Fruit fly (Drosophila melanogaster) whole organism: ENCODE results near the gene tw.

Source experiments
- CG8478 ChIP-seq: fragments of >200 bp; optimal IDR thresholded peaks from 2 replicates; lab custom pipeline; 2018; ENCODE audit warnings: inconsistent platforms
- Dll ChIP-seq: fragments of >200 bp; optimal IDR thresholded peaks from 2 replicates; lab custom pipeline; 2017
- EcR ChIP-seq, 2 experiments: fragments of >200 bp; optimal IDR thresholded peaks; 2 replicates each; lab custom pipeline; 2017; ENCODE audit warnings: missing biosample characterization in 2 of 2, missing genetic modification characterization in 2 of 2, missing genetic modification reagents in 2 of 2
- pan ChIP-seq: fragments of >200 bp; optimal IDR thresholded peaks from 2 replicates; lab custom pipeline; 2017
- psq ChIP-seq: fragments of >200 bp; optimal IDR thresholded peaks from 2 replicates; lab custom pipeline; 2017
- usp ChIP-seq: fragments of >200 bp; optimal IDR thresholded peaks from 2 replicates; lab custom pipeline; 2017; ENCODE audit warnings: missing biosample characterization, missing genetic modification characterization, mixed read lengths

The tw gene

DNA sequence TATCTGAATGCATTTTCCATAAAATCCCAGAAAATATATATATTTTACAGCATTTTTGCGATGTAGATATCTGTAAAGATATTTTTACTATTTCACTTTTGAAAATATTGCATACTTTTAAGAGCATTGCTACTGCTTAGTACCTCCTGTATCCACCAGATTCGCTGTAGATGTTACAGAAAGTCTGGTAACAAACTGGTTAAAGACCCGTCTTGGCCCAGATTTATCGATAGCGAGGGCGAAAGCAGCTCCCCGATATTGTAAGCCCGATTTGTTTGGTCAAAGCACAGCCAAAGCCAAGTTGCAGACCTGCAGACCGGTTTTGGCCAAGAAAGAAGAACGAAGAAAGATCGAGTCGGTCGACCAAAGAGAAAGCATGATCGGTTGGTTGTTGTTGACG lies at the start of gene tw:
Gene tw (plus strand): TSS at position 291 of the 400 bp plus-strand sequence.
- TF ChIP-seq Dll (lab: Kevin White, UChicago) = no peak
- TF ChIP-seq CG8478 = no peak
- TF ChIP-seq usp (GFP tag; lab: Kevin White, UChicago) = no peak
- no peak for TF ChIP-seq pan (lab: Kevin White, UChicago)
- TF ChIP-seq EcR (GFP tag; optimal IDR thresholded peaks at IDR 0.05; lab: Kevin White, UChicago) = no peak

- TF ChIP-seq pan (lab: Kevin White, UChicago) = peak; percentile 55
- no peak for TF ChIP-seq CG8478
Observed at dm6 chrX:739621-740216, 44.8 kb upstream of the tw start.

DNA sequence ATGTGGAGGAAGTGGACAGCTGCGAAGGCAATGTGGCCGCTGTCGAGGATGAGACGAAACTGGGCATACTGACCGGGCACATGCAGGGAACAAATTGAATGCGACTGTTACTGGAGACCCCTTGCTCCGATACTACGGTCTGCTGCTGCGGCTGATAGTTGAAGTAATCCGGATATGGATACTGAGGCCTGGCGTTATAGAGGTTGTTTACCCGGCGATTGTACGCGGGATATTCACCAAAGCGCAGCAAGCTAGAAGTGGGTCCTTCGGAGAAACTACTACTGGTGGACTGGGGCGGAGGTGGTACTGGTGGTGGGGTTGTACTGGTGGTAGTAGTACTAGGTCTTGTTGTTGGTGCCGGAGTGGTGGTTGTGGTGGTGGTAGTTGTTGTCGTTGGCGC lies 34.5 kb upstream of the tw start, which contains the start of gene CG5254:
Gene CG5254 (plus strand): TSS at position 301 of the 400 bp plus-strand sequence.
- no peak for TF ChIP-seq CG8478
- no peak for TF ChIP-seq EcR (GFP tag; optimal IDR thresholded peaks at IDR 0.05; lab: Kevin White, UChicago)
- TF ChIP-seq Dll (lab: Kevin White, UChicago) = no peak

DNA sequence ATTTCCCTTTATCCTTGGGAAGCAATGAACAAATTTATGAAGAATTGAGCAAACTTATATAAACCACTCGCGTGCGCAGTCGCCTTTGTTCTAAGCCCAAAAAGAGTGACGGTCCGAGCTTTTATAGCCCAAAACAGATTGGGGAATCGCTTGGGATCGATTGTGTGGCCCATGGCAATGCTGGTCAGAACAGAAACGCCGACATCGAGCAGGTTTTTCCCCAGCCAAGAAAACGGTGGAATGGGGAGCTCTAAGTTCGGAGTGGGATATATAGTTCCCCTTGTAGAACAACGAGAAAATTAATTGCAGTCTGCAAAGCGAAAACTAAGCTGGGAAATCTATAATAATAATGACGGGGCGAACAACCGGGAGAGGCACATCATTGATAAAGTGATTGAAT lies 33.3 kb upstream of the tw start, which contains the start of gene CG13362:
Gene CG13362 (minus strand): TSS at position 101 of the 400 bp plus-strand sequence.
- no peak for TF ChIP-seq psq (lab: Kevin White, UChicago)
- no peak for TF ChIP-seq CG8478

dm6 chrX:753553-753952 lies 31.0 kb upstream of the tw start, which contains the start of gene CG13361:
CG13361 (minus strand) TSS chrX:753653.
- no peak for TF ChIP-seq Dll (lab: Kevin White, UChicago)
- TF ChIP-seq usp (GFP tag; lab: Kevin White, UChicago) = no peak
- no peak for TF ChIP-seq EcR (GFP tag; optimal IDR thresholded peaks at IDR 0.05; lab: Kevin White, UChicago)
- no peak for TF ChIP-seq psq (lab: Kevin White, UChicago)
- TF ChIP-seq CG8478 = no peak
- no peak for TF ChIP-seq pan (lab: Kevin White, UChicago)

dm6 chrX:755642-756332 lies 28.8 kb upstream of the tw start:
- TF ChIP-seq CG8478 (no peak), EcR (GFP tag; optimal IDR thresholded peaks at IDR 0.05; lab: Kevin White, UChicago) (peak in 1 of 2 experiments; percentile 73)

DNA sequence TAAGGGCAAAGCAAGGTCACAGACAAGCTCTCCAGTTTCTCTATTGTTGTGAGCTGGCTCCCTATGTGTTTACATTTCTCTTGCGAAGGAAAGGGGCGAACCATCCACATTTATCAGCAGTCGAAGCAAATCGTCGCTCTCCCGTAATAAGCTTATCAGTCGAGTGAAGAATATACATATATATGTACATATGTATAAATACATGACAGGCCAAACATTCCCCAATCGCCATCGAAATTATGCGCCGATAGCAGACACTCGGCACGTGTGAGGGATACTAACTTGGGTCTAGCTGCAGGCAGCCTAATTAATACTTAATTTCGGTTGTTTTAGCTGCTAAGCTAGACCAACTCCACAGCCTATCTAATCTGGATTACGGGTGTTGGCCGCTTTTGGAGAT lies 27.7 kb upstream of the tw start:
- no peak for TF ChIP-seq Dll (lab: Kevin White, UChicago)
- TF ChIP-seq EcR (GFP tag; optimal IDR thresholded peaks at IDR 0.05; lab: Kevin White, UChicago) = no peak
- TF ChIP-seq usp (GFP tag; lab: Kevin White, UChicago) = no peak
- TF ChIP-seq psq (lab: Kevin White, UChicago) = no peak
- TF ChIP-seq pan (lab: Kevin White, UChicago) = no peak
- no peak for TF ChIP-seq CG8478

DNA sequence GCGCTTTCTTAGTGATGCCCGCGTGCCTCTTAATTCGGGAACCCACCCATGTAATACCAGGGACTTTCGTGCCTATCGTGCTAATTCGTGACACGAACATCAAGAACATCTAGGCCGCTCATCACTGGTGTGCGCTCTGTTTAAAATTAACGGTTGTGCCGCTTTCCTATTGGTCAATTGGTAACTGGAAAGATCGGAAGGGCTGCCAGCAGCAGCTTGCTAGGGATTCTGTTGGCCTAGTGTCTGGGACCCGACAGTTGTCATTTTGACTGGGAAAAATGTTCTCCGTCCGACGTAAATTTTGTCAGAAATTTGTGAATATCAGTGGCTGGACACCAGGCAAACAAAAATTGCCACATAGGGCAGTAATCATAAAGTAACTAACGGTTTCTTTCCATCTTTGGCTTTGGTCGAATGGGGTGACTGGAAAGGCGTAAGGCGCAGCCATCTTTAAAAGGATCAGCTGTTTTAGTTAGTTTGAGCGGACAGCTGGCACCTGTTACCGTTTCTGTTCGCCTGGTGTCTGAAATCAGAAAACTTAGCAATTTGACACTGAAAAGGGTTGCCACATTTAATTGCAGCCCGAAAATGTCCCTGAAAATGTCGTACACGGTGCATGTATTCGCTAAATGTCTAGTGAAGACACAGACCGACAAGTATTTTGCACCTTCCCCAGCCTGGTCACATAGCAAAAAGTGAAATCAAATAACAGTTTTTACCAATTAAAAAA lies 25.5 kb upstream of the tw start, which contains the start of gene CG5273:
Gene CG5273 (plus strand): TSS at position 703 of the 730 bp plus-strand sequence.
- no peak for TF ChIP-seq psq (lab: Kevin White, UChicago)
- TF ChIP-seq usp (GFP tag; lab: Kevin White, UChicago) = no peak

dm6 chrX:762047-762446 lies 22.5 kb upstream of the tw start:
- no peak for TF ChIP-seq Dll (lab: Kevin White, UChicago)
- TF ChIP-seq CG8478 = no peak
- TF ChIP-seq EcR (GFP tag; optimal IDR thresholded peaks at IDR 0.05; lab: Kevin White, UChicago) = no peak
- TF ChIP-seq usp (GFP tag; lab: Kevin White, UChicago) = no peak
- no peak for TF ChIP-seq psq (lab: Kevin White, UChicago)
- TF ChIP-seq pan (lab: Kevin White, UChicago) = no peak

DNA sequence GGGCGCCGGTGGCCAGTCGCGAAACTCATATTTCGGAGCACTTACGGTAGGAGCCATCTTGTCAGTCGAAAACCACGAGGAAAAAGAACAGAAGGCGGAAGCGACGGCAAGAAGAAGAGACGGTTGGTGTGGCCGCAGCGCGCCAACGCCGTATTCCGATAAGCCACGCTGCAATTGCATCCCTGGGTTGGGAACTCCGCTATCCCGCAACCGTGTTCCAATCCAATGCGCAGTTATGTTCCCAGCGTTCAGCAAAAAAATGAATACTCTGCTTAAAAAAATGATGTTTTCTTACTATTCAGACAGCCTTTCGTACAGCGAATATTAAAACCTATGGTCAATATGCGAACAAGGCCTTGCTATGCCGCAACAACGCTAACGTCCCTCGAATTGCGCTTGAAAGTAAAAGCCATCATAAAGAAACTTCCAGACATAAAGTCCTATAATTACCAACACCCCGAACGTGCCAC lies 19.5 kb upstream of the tw start, which contains the start of gene RpL22:
Gene RpL22 (minus strand): TSS at position 92 of the 470 bp plus-strand sequence.
- TF ChIP-seq Dll (lab: Kevin White, UChicago) (no peak), EcR (GFP tag; optimal IDR thresholded peaks at IDR 0.05; lab: Kevin White, UChicago) (no peak), psq (lab: Kevin White, UChicago) (no peak), usp (GFP tag; lab: Kevin White, UChicago) (no peak)

dm6 chrX:766094-766493 lies 18.5 kb upstream of the tw start:
- no peak for TF ChIP-seq psq (lab: Kevin White, UChicago)
- no peak for TF ChIP-seq EcR (GFP tag; optimal IDR thresholded peaks at IDR 0.05; lab: Kevin White, UChicago)
- no peak for TF ChIP-seq CG8478
- TF ChIP-seq usp (GFP tag; lab: Kevin White, UChicago) = no peak
- TF ChIP-seq pan (lab: Kevin White, UChicago) = no peak
- no peak for TF ChIP-seq Dll (lab: Kevin White, UChicago)

DNA sequence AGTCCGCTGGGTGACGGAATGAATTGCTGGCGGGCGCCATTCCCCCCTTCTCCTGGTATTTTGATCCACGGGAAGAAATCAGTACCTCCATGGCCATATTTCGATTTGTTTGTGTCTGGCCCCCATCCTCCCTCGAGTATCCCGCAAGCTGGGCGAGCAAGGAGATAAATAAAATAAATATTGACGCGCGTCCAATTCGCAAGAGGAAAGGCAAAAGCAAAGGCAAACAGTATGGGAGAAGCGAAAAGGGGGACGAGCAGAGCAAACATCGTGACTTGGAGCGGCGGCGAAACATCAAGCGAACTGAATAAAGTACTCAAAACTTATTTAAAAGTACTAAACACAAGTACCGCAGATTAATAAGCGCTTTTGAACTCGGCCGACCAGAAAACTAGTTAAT lies 16.6 kb upstream of the tw start:
- no peak for TF ChIP-seq pan (lab: Kevin White, UChicago)
- no peak for TF ChIP-seq psq (lab: Kevin White, UChicago)
- no peak for TF ChIP-seq usp (GFP tag; lab: Kevin White, UChicago)
- no peak for TF ChIP-seq Dll (lab: Kevin White, UChicago)
- TF ChIP-seq CG8478 = no peak
- no peak for TF ChIP-seq EcR (GFP tag; optimal IDR thresholded peaks at IDR 0.05; lab: Kevin White, UChicago)
